Fruit fly (Drosophila melanogaster) whole organism, embryonic: ENCODE measurements around the gene RpS28b.
A peak's percentile ranks its signal among the peaks of the same experiment; 100 is the strongest.

ENCODE experiments used
- Asciz ChIP-seq: fragments of 200-800 bp; sonication (Bioruptor generic); optimal IDR thresholded peaks from 2 replicates; lab custom pipeline; 2017; ENCODE audit warnings: missing biosample characterization, mild to moderate bottlenecking, missing genetic modification characterization, missing genetic modification reagents
- BEAF-32 ChIP-seq: fragments of 200-800 bp; sonication (Bioruptor generic); optimal IDR thresholded peaks from 3 replicates; lab custom pipeline; 2017; ENCODE audit warnings: missing biosample characterization, missing genetic modification characterization, mild to moderate bottlenecking, moderate library complexity, missing genetic modification reagents
- C15 ChIP-seq: fragments of 200-800 bp; sonication (Bioruptor generic); IDR thresholded peaks from 3 replicates; pipeline ENCODE4 v1.3.6; 2022; ENCODE audit warnings: missing biosample characterization, missing genetic modification characterization
- CG1024 ChIP-seq: fragments of 200-800 bp; sonication (Bioruptor generic); IDR thresholded peaks from 2 replicates; pipeline ENCODE4 v1.3.6; 2022; ENCODE audit warnings: missing biosample characterization, missing genetic modification characterization
- CG10321 ChIP-seq: fragments of 200-800 bp; sonication (Bioruptor generic); IDR thresholded peaks from 2 replicates; pipeline ENCODE4 v1.3.6; 2022; ENCODE audit warnings: missing biosample characterization, missing genetic modification characterization
- CG12236 ChIP-seq: fragments of 200-800 bp; sonication (Bioruptor generic); optimal IDR thresholded peaks from 2 replicates; lab custom pipeline; 2016; ENCODE audit warnings: missing biosample characterization, missing genetic modification characterization
- CG16863 ChIP-seq: fragments of 200-800 bp; sonication (Bioruptor generic); optimal IDR thresholded peaks from 3 replicates; lab custom pipeline; 2016; ENCODE audit warnings: missing biosample characterization, missing genetic modification characterization
- CG18764 ChIP-seq: fragments of 200-800 bp; sonication (Bioruptor generic); optimal IDR thresholded peaks from 3 replicates; lab custom pipeline; 2016; ENCODE audit warnings: missing biosample characterization, missing genetic modification characterization
- CG2116 ChIP-seq: fragments of 200-800 bp; sonication (Bioruptor generic); optimal IDR thresholded peaks from 3 replicates; lab custom pipeline; 2018; ENCODE audit warnings: missing biosample characterization, mild to moderate bottlenecking, missing genetic modification characterization
- CG30431 ChIP-seq: fragments of 200-800 bp; sonication (Bioruptor generic); optimal IDR thresholded peaks from 2 replicates; lab custom pipeline; 2017; ENCODE audit warnings: missing biosample characterization, missing genetic modification characterization
- CG33213 ChIP-seq: fragments of 200-800 bp; sonication (Bioruptor generic); optimal IDR thresholded peaks from 3 replicates; lab custom pipeline; 2016; ENCODE audit warnings: missing biosample characterization, missing genetic modification characterization
- CG3407 ChIP-seq: fragments of 200-800 bp; sonication (Bioruptor generic); optimal IDR thresholded peaks from 2 replicates; lab custom pipeline; 2018; ENCODE audit warnings: missing biosample characterization, mild to moderate bottlenecking, missing genetic modification characterization
- CG4282 ChIP-seq: fragments of 200-800 bp; sonication (Bioruptor generic); optimal IDR thresholded peaks from 2 replicates; lab custom pipeline; 2016; ENCODE audit warnings: missing biosample characterization, missing genetic modification characterization
- CG6272 ChIP-seq: fragments of 200-800 bp; sonication (Bioruptor generic); IDR thresholded peaks from 2 replicates; pipeline ENCODE4 v1.3.6; 2022; ENCODE audit warnings: missing biosample characterization, missing genetic modification characterization
- CG6813 ChIP-seq: fragments of 200-800 bp; sonication (Bioruptor generic); optimal IDR thresholded peaks from 2 replicates; lab custom pipeline; 2017; ENCODE audit warnings: missing biosample characterization, missing genetic modification characterization, mild to moderate bottlenecking, moderate library complexity, missing genetic modification reagents
- CG6854 ChIP-seq: fragments of 200-800 bp; sonication (Bioruptor generic); optimal IDR thresholded peaks from 3 replicates; lab custom pipeline; 2017; ENCODE audit warnings: missing biosample characterization, mild to moderate bottlenecking, missing genetic modification characterization
- CG7372 ChIP-seq: fragments of 200-800 bp; sonication (Bioruptor generic); IDR thresholded peaks from 2 replicates; pipeline ENCODE4 v1.3.6; 2022; ENCODE audit warnings: missing biosample characterization, missing genetic modification characterization
- CG8089 ChIP-seq: fragments of 200-800 bp; sonication (Bioruptor generic); optimal IDR thresholded peaks from 3 replicates; lab custom pipeline; 2016; ENCODE audit warnings: missing biosample characterization, missing genetic modification characterization
- Chrac-16 ChIP-seq: fragments of 200-800 bp; sonication (Bioruptor generic); optimal IDR thresholded peaks from 3 replicates; lab custom pipeline; 2016; ENCODE audit warnings: missing biosample characterization, missing genetic modification characterization
- Elba2 ChIP-seq: fragments of 200-800 bp; sonication (Bioruptor generic); optimal IDR thresholded peaks from 3 replicates; lab custom pipeline; 2016; ENCODE audit warnings: missing biosample characterization, missing genetic modification characterization
- Fer1 ChIP-seq: fragments of 200-800 bp; sonication (Bioruptor generic); optimal IDR thresholded peaks from 2 replicates; lab custom pipeline; 2017; ENCODE audit warnings: missing biosample characterization, mild to moderate bottlenecking, missing genetic modification characterization
- Fer3 ChIP-seq: fragments of 200-800 bp; sonication (Bioruptor generic); optimal IDR thresholded peaks from 2 replicates; lab custom pipeline; 2018; ENCODE audit warnings: missing biosample characterization, mild to moderate bottlenecking, missing genetic modification characterization, moderate library complexity
- HLH4C ChIP-seq: fragments of 200-800 bp; sonication (Bioruptor generic); IDR thresholded peaks from 3 replicates; pipeline ENCODE4 v1.3.6; 2022; ENCODE audit warnings: missing biosample characterization, missing genetic modification characterization; ENCODE audit not compliant: partially characterized antibody
- HLHmδ ChIP-seq: fragments of 200-800 bp; sonication (Bioruptor generic); optimal IDR thresholded peaks from 2 replicates; lab custom pipeline; 2018; ENCODE audit warnings: missing biosample characterization, mild to moderate bottlenecking, missing genetic modification characterization, moderate library complexity
- Hey ChIP-seq: fragments of 200-800 bp; sonication (Bioruptor generic); optimal IDR thresholded peaks from 3 replicates; lab custom pipeline; 2018; ENCODE audit warnings: missing biosample characterization, mild to moderate bottlenecking, missing genetic modification characterization
- Hr51 ChIP-seq, 2 experiments: fragments of 200-800 bp; sonication (Bioruptor generic); optimal IDR thresholded peaks; 2 replicates in 1 of 2; 3 replicates in 1 of 2; lab custom pipeline; 2016 to 2018; ENCODE audit warnings: missing biosample characterization in 2 of 2, missing genetic modification characterization in 2 of 2, mild to moderate bottlenecking in 1 of 2, moderate library complexity in 1 of 2
- Max ChIP-seq: fragments of 200-800 bp; sonication (Bioruptor generic); optimal IDR thresholded peaks from 2 replicates; lab custom pipeline; 2016; ENCODE audit warnings: missing biosample characterization, mild to moderate bottlenecking, missing genetic modification characterization
- Myb ChIP-seq: fragments of 200-800 bp; sonication (Bioruptor generic); optimal IDR thresholded peaks from 2 replicates; lab custom pipeline; 2016; ENCODE audit warnings: missing biosample characterization, missing genetic modification characterization
- Nf-YB ChIP-seq: fragments of 200-800 bp; sonication (Bioruptor generic); optimal IDR thresholded peaks from 3 replicates; lab custom pipeline; 2019; ENCODE audit warnings: missing biosample characterization, mild to moderate bottlenecking, missing genetic modification characterization, moderate library complexity
- Ptx1 ChIP-seq: fragments of 200-800 bp; sonication (Bioruptor generic); IDR thresholded peaks from 2 replicates; pipeline ENCODE4 v1.3.6; 2022; ENCODE audit warnings: missing biosample characterization, missing genetic modification characterization
- caup ChIP-seq: fragments of 200-800 bp; sonication (Bioruptor generic); optimal IDR thresholded peaks from 3 replicates; lab custom pipeline; 2017; ENCODE audit warnings: missing biosample characterization, mild to moderate bottlenecking, missing genetic modification characterization, moderate library complexity; ENCODE audit not compliant: severe bottlenecking
- chif ChIP-seq, 2 experiments: fragments of 200-800 bp; sonication (Bioruptor generic); optimal IDR thresholded peaks; 3 replicates each; lab custom pipeline; 2016; ENCODE audit warnings: missing biosample characterization in 2 of 2, missing genetic modification characterization in 2 of 2
- crp ChIP-seq, 2 experiments: fragments of 200-800 bp; sonication (Bioruptor generic); optimal IDR thresholded peaks; 2 replicates in 1 of 2; 3 replicates in 1 of 2; lab custom pipeline; 2017; ENCODE audit warnings: missing biosample characterization in 2 of 2, missing genetic modification characterization in 2 of 2, mild to moderate bottlenecking in 1 of 2, moderate library complexity in 1 of 2
- disco-r ChIP-seq: fragments of 200-800 bp; sonication (Bioruptor generic); optimal IDR thresholded peaks from 2 replicates; lab custom pipeline; 2016; ENCODE audit warnings: missing biosample characterization, missing genetic modification characterization
- fd96Cb ChIP-seq: fragments of 200-800 bp; sonication (Bioruptor generic); optimal IDR thresholded peaks from 2 replicates; lab custom pipeline; 2018; ENCODE audit warnings: missing biosample characterization, mild to moderate bottlenecking, missing genetic modification characterization, moderate library complexity
- fru ChIP-seq: fragments of >200 bp; optimal IDR thresholded peaks from 2 replicates; lab custom pipeline; 2017
- gsb ChIP-seq: fragments of 200-800 bp; sonication (Bioruptor generic); IDR thresholded peaks from 2 replicates; pipeline ENCODE4 v1.3.6; 2022; ENCODE audit warnings: missing biosample characterization, missing genetic modification characterization
- insv ChIP-seq, 2 experiments: fragments of 200-800 bp; sonication (Bioruptor generic); optimal IDR thresholded peaks; 3 replicates each; lab custom pipeline; 2016 to 2018; ENCODE audit warnings: missing biosample characterization in 2 of 2, missing genetic modification characterization in 2 of 2
- kni ChIP-seq: fragments of 200-800 bp; sonication (Bioruptor generic); optimal IDR thresholded peaks from 3 replicates; lab custom pipeline; 2017; ENCODE audit warnings: mild to moderate bottlenecking, missing biosample characterization, missing genetic modification reagents, missing genetic modification characterization
- mirr ChIP-seq: fragments of 200-800 bp; sonication (Bioruptor generic); optimal IDR thresholded peaks from 3 replicates; lab custom pipeline; 2018; ENCODE audit warnings: missing biosample characterization, mild to moderate bottlenecking, missing genetic modification characterization
- odd ChIP-seq: fragments of 200-800 bp; sonication (Bioruptor generic); optimal IDR thresholded peaks from 2 replicates; lab custom pipeline; 2017; ENCODE audit warnings: missing biosample characterization, mild to moderate bottlenecking, missing genetic modification characterization
- pnt ChIP-seq: fragments of 200-800 bp; sonication (Bioruptor generic); optimal IDR thresholded peaks from 3 replicates; lab custom pipeline; 2016; ENCODE audit warnings: missing biosample characterization, missing genetic modification characterization
- salm ChIP-seq: fragments of 200-800 bp; sonication (Bioruptor generic); optimal IDR thresholded peaks from 2 replicates; lab custom pipeline; 2018; ENCODE audit warnings: missing biosample characterization, mild to moderate bottlenecking, missing genetic modification characterization
- sc ChIP-seq, 3 experiments: fragments of >200 bp in 2 of 3; fragments of 200-800 bp in 1 of 3; sonication (Bioruptor generic) in 1 of 3; optimal IDR thresholded peaks; 2 replicates in 2 of 3; 3 replicates in 1 of 3; lab custom pipeline; 2017; ENCODE audit warnings: mild to moderate bottlenecking in 1 of 3, missing biosample characterization in 1 of 3, missing genetic modification characterization in 1 of 3, missing genetic modification reagents in 1 of 3
- schlank ChIP-seq: fragments of 200-800 bp; sonication (Bioruptor generic); optimal IDR thresholded peaks from 2 replicates; lab custom pipeline; 2018; ENCODE audit warnings: missing biosample characterization, mild to moderate bottlenecking, missing genetic modification characterization
- slbo ChIP-seq: fragments of 200-800 bp; sonication (Bioruptor generic); IDR thresholded peaks from 2 replicates; pipeline ENCODE4 v1.3.6; 2022; ENCODE audit warnings: missing biosample characterization, missing genetic modification characterization
- sob ChIP-seq: fragments of 200-800 bp; sonication (Bioruptor generic); IDR thresholded peaks from 2 replicates; pipeline ENCODE4 v1.3.6; 2022; ENCODE audit warnings: missing biosample characterization, missing genetic modification characterization
- sug ChIP-seq: fragments of 200-800 bp; optimal IDR thresholded peaks from 2 replicates; lab custom pipeline; 2019; ENCODE audit warnings: missing biosample characterization, mild to moderate bottlenecking, missing genetic modification characterization, moderate library complexity
- tx ChIP-seq: fragments of 200-800 bp; sonication (Bioruptor generic); optimal IDR thresholded peaks from 2 replicates; lab custom pipeline; 2016; ENCODE audit warnings: missing biosample characterization, missing genetic modification characterization

The RpS28b gene

dm6 chrX:9584104-9584947 lies 29.9 kb downstream of the RpS28b start (continued):
- no peak for TF ChIP-seq CG4282 (GFP tag; lab: Kevin White, UChicago)
- peak; percentile 85 for TF ChIP-seq mirr
- no peak for TF ChIP-seq C15
- no peak for TF ChIP-seq BEAF-32 (GFP tag; lab: Kevin White, UChicago)
- TF ChIP-seq pnt (GFP tag; lab: Kevin White, UChicago), result no peak
- TF ChIP-seq fd96Cb (tag; lab: Kevin White, UChicago), result peak; percentile 22
- no peak for TF ChIP-seq Elba2 (GFP tag; lab: Kevin White, UChicago)
- no peak for TF ChIP-seq CG18764 (GFP tag; lab: Kevin White, UChicago)
- no peak for TF ChIP-seq CG33213 (GFP tag; lab: Kevin White, UChicago)
- TF ChIP-seq slbo (GFP tag; lab: Robert Waterston, UW), result peak; percentile 57; the same call in 1 of the 2 replicates
- no peak for TF ChIP-seq Hey (tag; lab: Kevin White, UChicago)
- TF ChIP-seq CG1024 (GFP tag; lab: Robert Waterston, UW), result no peak
- TF ChIP-seq CG30431 (GFP tag; lab: Kevin White, UChicago), result peak; percentile 14
- no peak for TF ChIP-seq HLH4C (GFP tag; lab: Robert Waterston, UW)
- no peak for TF ChIP-seq CG6854
- no peak for TF ChIP-seq fru (lab: Kevin White, UChicago)
- no peak for TF ChIP-seq tx (GFP tag; lab: Kevin White, UChicago)
- no peak for TF ChIP-seq insv (GFP tag; optimal IDR thresholded peaks at IDR 0.05; lab: Kevin White, UChicago)
- no peak for TF ChIP-seq Fer1 (GFP tag; lab: Kevin White, UChicago)
- TF ChIP-seq caup (GFP tag; lab: Kevin White, UChicago), result no peak
- no peak for TF ChIP-seq odd
- TF ChIP-seq Ptx1 (GFP tag; lab: Robert Waterston, UW), result peak; percentile 56
- TF ChIP-seq Myb (GFP tag; lab: Kevin White, UChicago), result no peak
- TF ChIP-seq Hr51 (GFP tag; optimal IDR thresholded peaks at IDR 0.05; lab: Kevin White, UChicago), result peak in 1 of 2 experiments; percentile 27
- no peak for TF ChIP-seq CG12236 (GFP tag; lab: Kevin White, UChicago)
- no peak for TF ChIP-seq Asciz (GFP tag; lab: Kevin White, UChicago)
- no peak for TF ChIP-seq CG2116
- TF ChIP-seq sc (optimal IDR thresholded peaks at IDR 0.05; lab: Kevin White, UChicago), result no peak
- TF ChIP-seq sc (GFP tag; optimal IDR thresholded peaks at IDR 0.05; lab: Kevin White, UChicago), result no peak
- TF ChIP-seq HLHmδ (GFP tag; lab: Kevin White, UChicago), result peak; percentile 1
- peak; percentile 89 for TF ChIP-seq kni (GFP tag; lab: Kevin White, UChicago)
- peak; percentile 87 for TF ChIP-seq sug (tag; lab: Kevin White, UChicago)
- no peak for TF ChIP-seq salm
- TF ChIP-seq CG7372 (GFP tag; lab: Robert Waterston, UW), result no peak
- TF ChIP-seq Nf-YB, result no peak
- TF ChIP-seq CG16863 (GFP tag; lab: Kevin White, UChicago), result no peak
- no peak; the same call in 1 of the 2 replicates for TF ChIP-seq sob (GFP tag; lab: Robert Waterston, UW)
- no peak for TF ChIP-seq CG10321 (GFP tag; lab: Robert Waterston, UW)
- TF ChIP-seq crp (GFP tag; optimal IDR thresholded peaks at IDR 0.05; lab: Kevin White, UChicago), result no peak
- no peak for TF ChIP-seq Chrac-16
- no peak for TF ChIP-seq disco-r
- TF ChIP-seq schlank (tag; lab: Kevin White, UChicago), result peak; percentile 1
- TF ChIP-seq CG6272 (GFP tag; lab: Robert Waterston, UW), result no peak
- peak; percentile 39 for TF ChIP-seq CG6813 (GFP tag; lab: Kevin White, UChicago)
- no peak; the same call in 1 of the 2 replicates for TF ChIP-seq gsb (GFP tag; lab: Robert Waterston, UW)
- TF ChIP-seq CG3407 (GFP tag; lab: Kevin White, UChicago), result no peak
- no peak for TF ChIP-seq Fer3
- no peak for TF ChIP-seq CG8089 (GFP tag; lab: Kevin White, UChicago)
- TF ChIP-seq Max, result no peak
- TF ChIP-seq chif (GFP tag; optimal IDR thresholded peaks at IDR 0.05; lab: Kevin White, UChicago), result no peak
